Fruit fly (Drosophila melanogaster): ENCODE measurements around the gene CG18135.

- TF ChIP-seq CTCF (optimal IDR thresholded peaks at IDR 0.05): no peak
- TF ChIP-seq CG8478 (optimal IDR thresholded peaks at IDR 0.05): no peak
Measured at dm6 chr3L:19014090-19014489, 16.0 kb upstream of the CG18135 start.

Measured in S2 (cell line).